Worm (Caenorhabditis elegans): ENCODE data around the gene mab-10.

The mab-10 gene

DNA sequence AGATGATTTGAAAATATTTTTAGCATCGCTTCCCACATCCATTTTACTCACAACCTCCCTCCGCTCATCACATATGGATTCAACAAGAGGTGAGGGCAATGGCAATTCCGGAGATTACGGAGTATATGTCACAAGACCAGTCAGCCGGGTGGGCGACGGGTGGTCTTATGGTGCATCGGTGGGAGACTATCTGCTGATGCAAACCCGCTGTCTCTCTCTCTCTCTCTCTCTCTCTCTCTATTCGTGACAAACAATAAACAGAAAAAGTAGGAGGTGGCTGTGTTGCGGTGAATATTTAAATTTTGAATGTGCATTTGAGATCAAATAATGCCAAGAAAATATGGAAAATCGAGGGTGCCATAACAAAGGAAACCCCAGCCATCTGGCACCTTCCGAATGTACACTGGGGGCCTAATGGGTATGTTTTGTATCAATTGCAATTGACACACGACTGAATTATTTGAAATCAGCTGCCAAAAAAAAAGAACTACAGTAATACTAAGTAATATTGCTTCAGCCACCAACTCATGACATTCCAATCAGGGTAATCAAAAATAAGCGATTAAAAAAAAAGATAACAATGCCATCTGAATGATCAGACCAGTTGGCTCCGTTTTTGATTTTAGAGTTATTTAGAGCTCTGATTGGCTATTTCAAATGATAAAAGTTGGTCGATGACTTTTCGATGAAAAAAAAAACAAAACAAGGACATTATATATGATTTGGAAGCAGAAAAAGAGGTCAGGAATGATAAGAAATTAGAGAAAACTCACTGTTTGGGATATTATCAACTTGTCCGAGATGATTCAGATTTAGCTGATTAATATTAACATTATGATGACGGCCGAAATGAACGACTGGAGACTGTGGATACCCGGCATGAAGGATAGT is 20.2 kb downstream of the mab-10 start:
- TF ChIP-seq nhr-41 (GFP tag; IDR thresholded peaks at IDR 0.05) (peak; percentile 58; the same call in 1 of the 2 replicates), nhr-6 (tag; optimal IDR thresholded peaks at IDR 0.05) (no peak), zip-11 (GFP tag; IDR thresholded peaks at IDR 0.05) (0 out of 2 replicates have a peak, but pooled peaks have one; percentile 15), hlh-30 (tag; optimal IDR thresholded peaks at IDR 0.05; ENCODE audit: insufficient read depth) (peak; percentile 91), daf-16 (GFP tag; optimal IDR thresholded peaks at IDR 0.05) (no peak), daf-16 (tag; optimal IDR thresholded peaks at IDR 0.05) (peak; percentile 14), madf-5 (GFP tag; IDR thresholded peaks at IDR 0.05) (peak in 1 of 2 experiments; percentile 2; a peak in 1 of 4 replicates), madf-9 (GFP tag; conservative IDR thresholded peaks at IDR 0.05) (0 out of 2 replicates have a peak, but pooled peaks have one; percentile 23), lin-13 (GFP tag; optimal IDR thresholded peaks at IDR 0.05) (peak; percentile 31), aha-1 (tag) (peak; percentile 98), cey-2 (tag; optimal IDR thresholded peaks at IDR 0.05; ENCODE audit: borderline replicate concordance, insufficient read depth) (no peak), tra-1 (GFP tag; IDR thresholded peaks at IDR 0.05) (0 out of 2 replicates have a peak, but pooled peaks have one; percentile 14), vab-7 (GFP tag; IDR thresholded peaks at IDR 0.05) (peak; percentile 53; the same call in 1 of the 2 replicates), dpl-1 (GFP tag; optimal IDR thresholded peaks at IDR 0.05) (no peak), egl-27 (tag; optimal IDR thresholded peaks at IDR 0.05) (no peak), nhr-28 (tag; optimal IDR thresholded peaks at IDR 0.05) (peak; percentile 50), lim-7 (GFP tag; IDR thresholded peaks at IDR 0.05) (peak; percentile 69), ama-1 (optimal IDR thresholded peaks at IDR 0.05) (peak; percentile 73), hlh-11 (tag; optimal IDR thresholded peaks at IDR 0.05) (peak; percentile 49), Y75B8A.6 (GFP tag; IDR thresholded peaks at IDR 0.05) (peak; percentile 33; the same call in 1 of the 2 replicates), mep-1 (tag; optimal IDR thresholded peaks at IDR 0.05) (peak; percentile 34), lsy-2 (tag; optimal IDR thresholded peaks at IDR 0.05) (no peak), php-3 (GFP tag; IDR thresholded peaks at IDR 0.05) (no peak), dmd-6 (GFP tag; IDR thresholded peaks at IDR 0.05) (peak; percentile 21), tag-97 (GFP tag; IDR thresholded peaks at IDR 0.05) (no peak), zfp-3 (GFP tag; conservative IDR thresholded peaks at IDR 0.05) (0 out of 2 replicates have a peak, but pooled peaks have one; percentile 22), snpc-1.2 (GFP tag; IDR thresholded peaks at IDR 0.05) (peak; percentile 56; the same call in 1 of the 2 replicates), nhr-11 (tag; optimal IDR thresholded peaks at IDR 0.05) (no peak), dve-1 (tag; optimal IDR thresholded peaks at IDR 0.05; ENCODE audit: insufficient read depth) (peak; percentile 30), Y105C5A.15 (GFP tag; IDR thresholded peaks at IDR 0.05) (peak; percentile 63; the same call in 1 of the 2 replicates)

DNA sequence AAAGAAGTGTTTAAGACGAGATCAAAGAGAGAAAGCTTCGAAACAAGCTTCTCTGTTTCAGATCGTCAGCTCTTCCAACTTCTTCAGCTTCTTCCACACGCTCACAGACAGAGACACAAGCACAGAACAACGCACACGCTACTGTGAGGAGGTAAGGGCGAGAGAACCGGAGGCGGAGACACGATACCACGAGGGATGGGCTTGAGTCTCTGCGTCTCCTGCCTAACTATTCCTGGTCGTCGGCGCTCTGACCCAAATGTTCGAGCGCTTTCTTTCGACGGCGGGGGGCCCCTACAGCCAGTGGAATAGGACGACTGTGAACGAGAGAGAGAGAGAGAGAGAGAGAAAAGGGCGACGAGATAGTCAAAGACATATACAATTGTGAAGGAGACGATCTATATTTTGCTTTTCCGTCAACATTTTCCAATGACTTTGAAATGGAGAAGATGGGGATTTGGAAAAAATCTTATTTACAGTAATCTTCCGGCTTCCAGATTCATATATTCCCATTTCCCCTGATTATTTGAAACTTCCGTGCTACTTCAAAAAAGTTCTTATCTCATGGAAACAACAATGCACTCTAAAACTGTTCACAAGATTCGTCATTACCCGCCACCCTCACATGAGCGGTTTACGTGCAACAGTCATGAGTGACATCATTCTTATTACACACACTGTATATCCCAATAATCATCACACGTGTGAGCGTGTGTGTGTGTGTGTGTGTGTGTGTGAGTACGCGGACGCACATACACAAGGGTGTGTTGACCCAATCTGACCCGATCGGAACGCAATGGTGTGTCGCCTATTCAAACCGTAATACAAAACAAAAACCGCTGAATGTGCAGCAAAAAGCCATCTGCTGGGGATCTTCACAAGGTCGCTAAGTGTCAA is 21.1 kb downstream of the mab-10 start:
- TF ChIP-seq hlh-30 (tag; optimal IDR thresholded peaks at IDR 0.05; ENCODE audit: insufficient read depth) (peak; percentile 96), unc-39 (tag; optimal IDR thresholded peaks at IDR 0.05) (no peak), nhr-10 (tag; optimal IDR thresholded peaks at IDR 0.05) (peak; percentile 56), daf-19 (GFP tag; conservative IDR thresholded peaks at IDR 0.05) (0 out of 2 replicates have a peak, but pooled peaks have one; percentile 57), Y48G9A.11 (GFP tag; IDR thresholded peaks at IDR 0.05) (no peak), ZK337.2 (GFP tag; IDR thresholded peaks at IDR 0.05) (no peak), egl-43 (GFP tag; IDR thresholded peaks at IDR 0.05) (peak; percentile 91), dve-1 (tag; optimal IDR thresholded peaks at IDR 0.05; ENCODE audit: insufficient read depth) (peak; percentile 71), zfp-2 (tag; optimal IDR thresholded peaks at IDR 0.05) (peak; percentile 1), lsy-2 (tag; optimal IDR thresholded peaks at IDR 0.05) (peak; percentile 74 to 76), tra-1 (GFP tag; IDR thresholded peaks at IDR 0.05) (peak; percentile 31; the same call in 1 of the 2 replicates), F10B5.3 (tag; optimal IDR thresholded peaks at IDR 0.05) (no peak), dmd-6 (GFP tag; IDR thresholded peaks at IDR 0.05) (peak; percentile 76), nhr-76 (tag; optimal IDR thresholded peaks at IDR 0.05) (no peak), snpc-1.2 (GFP tag; IDR thresholded peaks at IDR 0.05) (peak; percentile 54; the same call in 1 of the 2 replicates), ceh-82 (tag; optimal IDR thresholded peaks at IDR 0.05) (no peak), dmd-9 (GFP tag; IDR thresholded peaks at IDR 0.05) (0 out of 2 replicates have a peak, but pooled peaks have one; percentile 59), R02D3.7 (tag; optimal IDR thresholded peaks at IDR 0.05) (no peak), lin-13 (GFP tag; optimal IDR thresholded peaks at IDR 0.05) (peak; percentile 20), nhr-237 (tag; optimal IDR thresholded peaks at IDR 0.05) (no peak), Y75B8A.6 (GFP tag; IDR thresholded peaks at IDR 0.05) (no peak), Y105C5A.15 (GFP tag; IDR thresholded peaks at IDR 0.05) (no peak), spr-1 (tag; optimal IDR thresholded peaks at IDR 0.05) (peak; percentile 63)
